Worm (Caenorhabditis elegans): ENCODE data around the gene F09F9.2.
A peak's percentile ranks its signal among the peaks of the same experiment; 100 is the strongest.

F09F9.2 gene

DNA sequence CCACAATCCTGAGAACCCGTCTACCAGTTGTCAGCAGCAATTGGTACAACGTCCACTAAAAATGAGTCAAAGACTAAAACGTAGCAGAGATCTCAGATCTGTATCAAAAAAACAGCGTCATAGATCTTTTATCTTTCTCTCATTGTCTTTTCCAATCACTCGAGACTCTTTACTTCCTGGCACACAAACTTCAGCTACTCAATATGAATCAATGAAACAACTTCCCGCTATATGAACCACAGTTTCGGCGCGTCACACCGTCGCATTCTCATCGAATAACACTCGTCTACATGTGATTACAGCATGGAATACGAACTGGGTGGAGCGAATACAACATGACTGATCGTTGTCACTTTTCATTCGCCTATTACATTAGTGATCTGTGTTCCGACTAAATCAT is 21.0 kb upstream of the F09F9.2 start (continued):
- no peak for TF ChIP-seq elt-3 (tag; optimal IDR thresholded peaks at IDR 0.05)
- peak; percentile 6 for TF ChIP-seq nhr-6 (tag; optimal IDR thresholded peaks at IDR 0.05)
- no peak for TF ChIP-seq snpc-4 (tag; optimal IDR thresholded peaks at IDR 0.05)
- TF ChIP-seq nhr-10 (tag; optimal IDR thresholded peaks at IDR 0.05) = no peak
- no peak for TF ChIP-seq unc-55 (GFP tag; optimal IDR thresholded peaks at IDR 0.05)
- TF ChIP-seq elt-1 (tag; optimal IDR thresholded peaks at IDR 0.05) = no peak
- no peak for TF ChIP-seq dmd-4 (tag; optimal IDR thresholded peaks at IDR 0.05)
- TF ChIP-seq gmeb-1 (tag; optimal IDR thresholded peaks at IDR 0.05) = no peak
- TF ChIP-seq lin-11 (tag; optimal IDR thresholded peaks at IDR 0.05) = no peak
- no peak for TF ChIP-seq C34F6.9 (tag; optimal IDR thresholded peaks at IDR 0.05)
- TF ChIP-seq aly-2 (tag; optimal IDR thresholded peaks at IDR 0.05) = no peak
- TF ChIP-seq R02D3.7 (tag; optimal IDR thresholded peaks at IDR 0.05) = no peak
- no peak for TF ChIP-seq sem-4 (tag; optimal IDR thresholded peaks at IDR 0.05)
- peak; percentile 33 for TF ChIP-seq Y55F3AM.14 (GFP tag; optimal IDR thresholded peaks at IDR 0.05)
- TF ChIP-seq ztf-11 (tag; optimal IDR thresholded peaks at IDR 0.05) = no peak
- TF ChIP-seq peb-1 (tag; optimal IDR thresholded peaks at IDR 0.05) = no peak
- TF ChIP-seq sma-3 (GFP tag; optimal IDR thresholded peaks at IDR 0.05) = peak; percentile 86
- TF ChIP-seq ztf-4 (tag; optimal IDR thresholded peaks at IDR 0.05) = peak; percentile 33
- no peak for TF ChIP-seq nhr-11 (tag; optimal IDR thresholded peaks at IDR 0.05)
- no peak for TF ChIP-seq mbf-1 (tag; optimal IDR thresholded peaks at IDR 0.05)
- TF ChIP-seq F13H6.1 (tag; optimal IDR thresholded peaks at IDR 0.05) = peak; percentile 61
- TF ChIP-seq lsy-2 (tag; optimal IDR thresholded peaks at IDR 0.05) = peak in 1 of 2 experiments; percentile 52
- TF ChIP-seq sma-9 (GFP tag; optimal IDR thresholded peaks at IDR 0.05) = peak; percentile 94
- no peak for TF ChIP-seq sma-9 (tag; optimal IDR thresholded peaks at IDR 0.05)
- no peak for TF ChIP-seq ceh-16 (tag; optimal IDR thresholded peaks at IDR 0.05)

DNA sequence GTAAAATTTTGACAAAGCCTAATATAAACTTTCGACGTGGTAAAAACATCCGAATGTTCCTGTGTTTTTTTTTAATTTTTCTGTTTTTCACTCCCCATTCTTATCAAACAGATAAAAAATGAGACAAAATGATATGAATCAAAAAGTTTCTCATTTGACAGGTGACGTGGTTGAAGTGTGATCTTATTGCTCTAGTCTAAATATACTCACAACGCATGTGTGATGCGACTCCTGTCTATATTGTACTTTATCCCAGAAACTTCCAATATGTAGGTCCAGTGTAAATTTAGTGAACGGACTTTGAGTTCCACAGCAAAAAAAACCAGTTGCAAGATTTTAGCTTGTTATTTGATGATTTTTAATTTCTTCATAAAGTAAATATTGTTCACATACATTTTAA is 20.1 kb upstream of the F09F9.2 start:
- no peak for TF ChIP-seq lin-11 (tag; optimal IDR thresholded peaks at IDR 0.05)
- TF ChIP-seq nhr-77 (tag; optimal IDR thresholded peaks at IDR 0.05) = no peak
- no peak for TF ChIP-seq C34F6.9 (tag; optimal IDR thresholded peaks at IDR 0.05)
- TF ChIP-seq lin-39 (tag; optimal IDR thresholded peaks at IDR 0.05) = no peak
- peak; percentile 52 for TF ChIP-seq sma-9 (GFP tag; optimal IDR thresholded peaks at IDR 0.05)
- TF ChIP-seq sma-9 (tag; optimal IDR thresholded peaks at IDR 0.05) = no peak
- no peak for TF ChIP-seq elt-1 (tag; optimal IDR thresholded peaks at IDR 0.05)
- TF ChIP-seq unc-55 (GFP tag; optimal IDR thresholded peaks at IDR 0.05) = no peak
- peak in 1 of 2 experiments; percentile 51 for TF ChIP-seq lsy-2 (tag; optimal IDR thresholded peaks at IDR 0.05)
- peak; percentile 57 for TF ChIP-seq nhr-129 (tag; optimal IDR thresholded peaks at IDR 0.05)
- TF ChIP-seq F13H6.1 (tag; optimal IDR thresholded peaks at IDR 0.05) = peak; percentile 36
- TF ChIP-seq nhr-11 (tag; optimal IDR thresholded peaks at IDR 0.05) = no peak
- no peak for TF ChIP-seq Y55F3AM.14 (GFP tag; optimal IDR thresholded peaks at IDR 0.05)
- TF ChIP-seq ceh-16 (tag; optimal IDR thresholded peaks at IDR 0.05) = no peak
- no peak for TF ChIP-seq fos-1 (tag; optimal IDR thresholded peaks at IDR 0.05)
- TF ChIP-seq ZK546.5 (tag; optimal IDR thresholded peaks at IDR 0.05) = no peak
- TF ChIP-seq ama-1 (optimal IDR thresholded peaks at IDR 0.05) = no peak

DNA sequence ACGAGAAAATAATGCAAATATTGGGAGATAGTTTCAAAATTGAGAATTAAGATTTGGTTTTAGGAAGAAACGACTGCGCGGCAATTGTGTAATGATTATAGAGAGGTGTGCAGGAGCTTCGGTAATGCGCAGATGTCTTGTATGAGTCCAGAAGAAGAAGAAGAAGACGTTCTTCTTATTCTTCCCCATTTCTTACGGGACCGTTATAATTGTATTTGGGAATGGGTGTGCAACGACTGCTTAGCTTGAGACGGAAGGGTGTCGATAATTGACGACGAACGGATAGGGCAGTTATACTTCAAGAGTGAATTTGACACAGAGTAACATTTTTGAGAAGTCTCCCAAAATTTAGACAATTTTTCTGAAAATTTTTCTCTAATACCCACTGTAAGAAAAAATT is 17.4 kb upstream of the F09F9.2 start:
- TF ChIP-seq nhr-77 (tag; optimal IDR thresholded peaks at IDR 0.05) (no peak), unc-62 (GFP tag; optimal IDR thresholded peaks at IDR 0.05) (no peak), elt-1 (tag; optimal IDR thresholded peaks at IDR 0.05) (no peak), unc-55 (GFP tag; optimal IDR thresholded peaks at IDR 0.05) (no peak), nhr-23 (tag; optimal IDR thresholded peaks at IDR 0.05) (no peak), ZK546.5 (tag; optimal IDR thresholded peaks at IDR 0.05) (no peak), ama-1 (optimal IDR thresholded peaks at IDR 0.05) (no peak), ceh-82 (tag; optimal IDR thresholded peaks at IDR 0.05) (no peak), zag-1 (tag; optimal IDR thresholded peaks at IDR 0.05) (no peak), blmp-1 (tag; optimal IDR thresholded peaks at IDR 0.05; ENCODE audit: insufficient read depth) (no peak), mab-5 (tag; optimal IDR thresholded peaks at IDR 0.05) (no peak), egl-27 (tag; optimal IDR thresholded peaks at IDR 0.05) (no peak)

DNA sequence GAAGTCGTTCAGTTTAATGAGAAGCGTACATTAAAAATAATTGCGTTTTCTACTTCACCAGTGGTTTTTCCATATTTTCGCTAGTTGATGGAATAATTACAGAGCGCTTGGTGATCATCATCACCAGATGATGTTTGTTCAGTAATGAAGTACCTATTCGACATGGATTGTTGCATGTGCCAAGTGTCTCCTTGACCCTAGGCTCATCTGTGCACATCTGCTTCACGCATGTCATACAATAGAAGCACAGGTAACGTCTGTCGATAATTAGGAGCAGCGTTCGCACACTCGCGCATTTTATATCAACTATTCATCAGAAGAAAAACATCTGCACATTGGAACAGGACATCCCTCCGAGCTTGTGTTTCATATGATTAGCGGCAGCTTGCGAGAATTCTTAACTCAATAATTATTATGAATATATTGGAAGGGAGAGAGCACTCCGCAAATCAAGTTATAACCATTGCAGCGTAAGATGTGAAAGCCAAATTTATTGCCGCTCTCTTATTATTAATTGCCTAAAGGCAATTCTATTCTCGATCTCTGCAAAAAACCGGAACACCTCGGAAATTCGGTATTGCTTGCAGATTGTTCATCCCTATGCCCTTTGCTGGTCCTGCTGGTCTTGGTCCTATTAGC is 14.0 kb upstream of the F09F9.2 start:
- TF ChIP-seq nhr-21 (tag; optimal IDR thresholded peaks at IDR 0.05) (no peak), aly-2 (tag; optimal IDR thresholded peaks at IDR 0.05) (no peak), C34F6.9 (tag; optimal IDR thresholded peaks at IDR 0.05) (no peak), nhr-129 (tag; optimal IDR thresholded peaks at IDR 0.05) (no peak), skn-1 (tag; optimal IDR thresholded peaks at IDR 0.05) (no peak), fos-1 (tag; optimal IDR thresholded peaks at IDR 0.05) (no peak), elt-3 (tag; optimal IDR thresholded peaks at IDR 0.05) (no peak), nhr-237 (tag; optimal IDR thresholded peaks at IDR 0.05) (no peak), sma-9 (GFP tag; optimal IDR thresholded peaks at IDR 0.05) (no peak), sma-9 (tag; optimal IDR thresholded peaks at IDR 0.05) (no peak), mbf-1 (tag; optimal IDR thresholded peaks at IDR 0.05) (no peak), ztf-4 (tag; optimal IDR thresholded peaks at IDR 0.05) (no peak), crh-2 (tag; optimal IDR thresholded peaks at IDR 0.05) (no peak), sma-3 (GFP tag; optimal IDR thresholded peaks at IDR 0.05) (no peak), mab-5 (tag; optimal IDR thresholded peaks at IDR 0.05) (no peak), elt-1 (tag; optimal IDR thresholded peaks at IDR 0.05) (no peak), nhr-25 (tag; optimal IDR thresholded peaks at IDR 0.05) (no peak), nhr-77 (tag; optimal IDR thresholded peaks at IDR 0.05) (no peak)

Measured in whole organism, L2 larva.